Fruit fly (Drosophila melanogaster) whole organism, adult: Measurements from ENCODE around the gene CG14043.

ENCODE experiments used
- CG11617 ChIP-seq: fragments of 200-800 bp; sonication (Bioruptor generic); optimal IDR thresholded peaks from 2 replicates; lab custom pipeline; 2017; ENCODE audit warnings: mild to moderate bottlenecking, missing biosample characterization, missing genetic modification reagents, missing genetic modification characterization
- CG12768 ChIP-seq: fragments of 200-800 bp; sonication (Bioruptor generic); optimal IDR thresholded peaks from 2 replicates; lab custom pipeline; 2017; ENCODE audit warnings: missing biosample characterization, missing genetic modification characterization, mild to moderate bottlenecking, moderate library complexity, missing genetic modification reagents
- CG14711 ChIP-seq: fragments of 200-800 bp; sonication (Bioruptor generic); optimal IDR thresholded peaks from 2 replicates; lab custom pipeline; 2018; ENCODE audit warnings: missing biosample characterization, mild to moderate bottlenecking, missing genetic modification characterization, moderate library complexity
- CG1620 ChIP-seq: fragments of 200-800 bp; sonication (Bioruptor generic); optimal IDR thresholded peaks from 2 replicates; lab custom pipeline; 2016; ENCODE audit warnings: missing biosample characterization, missing genetic modification characterization
- CG33017 ChIP-seq: fragments of 200-800 bp; sonication (Bioruptor generic); optimal IDR thresholded peaks from 2 replicates; lab custom pipeline; 2018; ENCODE audit warnings: missing biosample characterization, mild to moderate bottlenecking, missing genetic modification characterization, moderate library complexity
- CG5204 ChIP-seq: fragments of 200-800 bp; sonication (Bioruptor generic); optimal IDR thresholded peaks from 2 replicates; lab custom pipeline; 2016; ENCODE audit warnings: missing biosample characterization, missing genetic modification characterization
- CG7045 ChIP-seq: fragments of 200-800 bp; sonication (Bioruptor generic); optimal IDR thresholded peaks from 2 replicates; lab custom pipeline; 2017; ENCODE audit warnings: missing biosample characterization, mild to moderate bottlenecking, missing genetic modification characterization
- CG7101 ChIP-seq: fragments of 200-800 bp; sonication (Bioruptor generic); optimal IDR thresholded peaks from 2 replicates; lab custom pipeline; 2018; ENCODE audit warnings: missing biosample characterization, mild to moderate bottlenecking, missing genetic modification characterization, moderate library complexity
- Clk ChIP-seq: fragments of 200-800 bp; sonication (Bioruptor generic); optimal IDR thresholded peaks from 2 replicates; lab custom pipeline; 2017; ENCODE audit warnings: missing biosample characterization, missing genetic modification characterization
- Crg-1 ChIP-seq: fragments of 200-800 bp; sonication (Bioruptor generic); optimal IDR thresholded peaks from 2 replicates; lab custom pipeline; 2016; ENCODE audit warnings: missing biosample characterization, missing genetic modification characterization
- Hr96 ChIP-seq: fragments of 200-800 bp; sonication (Bioruptor generic); optimal IDR thresholded peaks from 2 replicates; lab custom pipeline; 2016; ENCODE audit warnings: missing biosample characterization, missing genetic modification characterization
- Mnt ChIP-seq: fragments of 200-800 bp; sonication (Bioruptor generic); optimal IDR thresholded peaks from 2 replicates; lab custom pipeline; 2016; ENCODE audit warnings: missing biosample characterization, mild to moderate bottlenecking, missing genetic modification characterization
- bab1 ChIP-seq: fragments of 200-800 bp; sonication (Bioruptor generic); optimal IDR thresholded peaks from 3 replicates; lab custom pipeline; 2019; ENCODE audit warnings: missing biosample characterization, mild to moderate bottlenecking, missing genetic modification characterization, moderate library complexity
- cic ChIP-seq: fragments of 200-800 bp; sonication (Bioruptor generic); optimal IDR thresholded peaks from 2 replicates; lab custom pipeline; 2017; ENCODE audit warnings: missing biosample characterization, mild to moderate bottlenecking, missing genetic modification characterization, moderate library complexity
- cnc ChIP-seq, 2 experiments: fragments of >200 bp; optimal IDR thresholded peaks; 2 replicates each; lab custom pipeline; 2017
- kay ChIP-seq: fragments of 200-800 bp; sonication (Bioruptor generic); peaks from one replicate; lab custom pipeline; 2016; ENCODE audit warnings: missing biosample characterization, missing genetic modification characterization, borderline replicate concordance
- ovo ChIP-seq: fragments of 200-800 bp; sonication (Bioruptor generic); optimal IDR thresholded peaks from 2 replicates; lab custom pipeline; 2016; ENCODE audit warnings: missing biosample characterization, missing genetic modification characterization
- pad ChIP-seq: fragments of 200-800 bp; sonication (Bioruptor generic); optimal IDR thresholded peaks from 3 replicates; lab custom pipeline; 2017; ENCODE audit warnings: missing biosample characterization, missing genetic modification characterization, mild to moderate bottlenecking, moderate library complexity, missing genetic modification reagents
- tj ChIP-seq: fragments of 200-800 bp; sonication (Bioruptor generic); optimal IDR thresholded peaks from 3 replicates; lab custom pipeline; 2017; ENCODE audit warnings: missing biosample characterization, mild to moderate bottlenecking, missing genetic modification characterization, moderate library complexity
- toe ChIP-seq: fragments of 200-800 bp; sonication (Bioruptor generic); optimal IDR thresholded peaks from 2 replicates; lab custom pipeline; 2016; ENCODE audit warnings: missing biosample characterization, missing genetic modification characterization

CG14043 gene

dm6 chr2L:4979138-4979537, 7.6 kb downstream of the CG14043 start, which contains the start of gene CG8891:
TSS of gene CG8891 (minus strand) at chr2L:4979379.
- no peak for TF ChIP-seq CG7045
- peak; percentile 14 for TF ChIP-seq bab1 (GFP tag; lab: Kevin White, UChicago)
- TF ChIP-seq Mnt (GFP tag; lab: Kevin White, UChicago) = peak; percentile 51

DNA sequence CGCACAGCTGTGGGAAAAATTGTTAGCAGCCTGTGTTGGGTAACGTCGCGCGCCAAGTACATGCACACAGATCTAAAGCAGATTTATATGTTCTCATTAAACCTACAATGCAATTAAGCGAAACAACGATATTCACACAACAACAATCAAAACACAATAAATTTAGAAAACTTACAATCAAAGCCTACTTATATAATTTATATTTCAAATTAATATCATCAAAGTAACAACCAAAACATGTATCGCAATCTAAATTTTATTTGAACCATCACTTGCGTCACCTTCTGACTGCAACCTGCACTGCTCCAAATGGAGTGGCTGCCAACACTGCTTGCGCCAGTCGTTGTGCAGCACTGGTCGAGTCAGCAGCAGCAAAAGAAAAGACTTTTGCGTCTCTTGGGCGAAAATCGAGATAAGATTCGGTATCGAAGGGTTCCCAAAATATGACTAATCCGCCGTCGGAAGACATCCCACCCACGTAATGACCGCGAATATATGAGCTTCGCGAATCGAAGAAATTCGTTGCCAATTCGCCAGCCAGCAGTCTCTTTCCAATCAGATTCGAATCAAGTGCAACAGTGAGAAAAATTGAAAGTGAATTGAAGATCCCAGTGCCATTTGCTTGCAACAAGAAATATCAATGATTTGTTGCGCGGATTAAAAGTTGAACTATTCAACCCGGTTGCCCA, 9.9 kb downstream of the CG14043 start, which contains the start of the genes CG8892 and CG34126:
CG8892 (minus strand) TSS at position 315 of the 689 bp plus-strand sequence.
CG34126 (plus strand) TSS at position 337 of the 689 bp plus-strand sequence.
- TF ChIP-seq bab1 (GFP tag; lab: Kevin White, UChicago) = peak; percentile 95
- peak; percentile 99 for TF ChIP-seq CG11617 (GFP tag; lab: Kevin White, UChicago)
- TF ChIP-seq CG7045 = peak; percentile 97
- peak; percentile 99 for TF ChIP-seq CG12768
- peak; percentile 99 for TF ChIP-seq Crg-1
- no peak for TF ChIP-seq cnc (optimal IDR thresholded peaks at IDR 0.05; lab: Kevin White, UChicago)
- peak; percentile 90 for TF ChIP-seq tj (GFP tag; lab: Kevin White, UChicago)
- TF ChIP-seq kay (GFP tag; lab: Kevin White, UChicago) = no peak
- TF ChIP-seq CG33017 (tag; lab: Kevin White, UChicago) = peak; percentile 96
- peak; percentile 96 for TF ChIP-seq pad
- TF ChIP-seq Clk (GFP tag; lab: Kevin White, UChicago) = peak; percentile 99
- TF ChIP-seq CG14711 = peak; percentile 95
- peak; percentile 89 for TF ChIP-seq cic
- peak; percentile 97 for TF ChIP-seq Mnt (GFP tag; lab: Kevin White, UChicago)
- TF ChIP-seq CG1620 (GFP tag; lab: Kevin White, UChicago) = peak; percentile 99
- peak; percentile 99 for TF ChIP-seq toe
- peak; percentile 96 for TF ChIP-seq Hr96 (GFP tag; lab: Kevin White, UChicago)
- TF ChIP-seq CG7101 (tag; lab: Kevin White, UChicago) = peak; percentile 98
- TF ChIP-seq ovo = peak; percentile 99
- peak; percentile 98 for TF ChIP-seq CG5204

dm6 chr2L:4982098-4982646, 10.7 kb downstream of the CG14043 start:
- TF ChIP-seq ovo (peak; percentile 86), pad (peak; percentile 9), kay (GFP tag; lab: Kevin White, UChicago) (no peak), CG33017 (tag; lab: Kevin White, UChicago) (no peak), CG7101 (tag; lab: Kevin White, UChicago) (no peak), CG11617 (GFP tag; lab: Kevin White, UChicago) (no peak), CG12768 (no peak), Mnt (GFP tag; lab: Kevin White, UChicago) (no peak), CG1620 (GFP tag; lab: Kevin White, UChicago) (no peak), tj (GFP tag; lab: Kevin White, UChicago) (peak; percentile 41)

DNA sequence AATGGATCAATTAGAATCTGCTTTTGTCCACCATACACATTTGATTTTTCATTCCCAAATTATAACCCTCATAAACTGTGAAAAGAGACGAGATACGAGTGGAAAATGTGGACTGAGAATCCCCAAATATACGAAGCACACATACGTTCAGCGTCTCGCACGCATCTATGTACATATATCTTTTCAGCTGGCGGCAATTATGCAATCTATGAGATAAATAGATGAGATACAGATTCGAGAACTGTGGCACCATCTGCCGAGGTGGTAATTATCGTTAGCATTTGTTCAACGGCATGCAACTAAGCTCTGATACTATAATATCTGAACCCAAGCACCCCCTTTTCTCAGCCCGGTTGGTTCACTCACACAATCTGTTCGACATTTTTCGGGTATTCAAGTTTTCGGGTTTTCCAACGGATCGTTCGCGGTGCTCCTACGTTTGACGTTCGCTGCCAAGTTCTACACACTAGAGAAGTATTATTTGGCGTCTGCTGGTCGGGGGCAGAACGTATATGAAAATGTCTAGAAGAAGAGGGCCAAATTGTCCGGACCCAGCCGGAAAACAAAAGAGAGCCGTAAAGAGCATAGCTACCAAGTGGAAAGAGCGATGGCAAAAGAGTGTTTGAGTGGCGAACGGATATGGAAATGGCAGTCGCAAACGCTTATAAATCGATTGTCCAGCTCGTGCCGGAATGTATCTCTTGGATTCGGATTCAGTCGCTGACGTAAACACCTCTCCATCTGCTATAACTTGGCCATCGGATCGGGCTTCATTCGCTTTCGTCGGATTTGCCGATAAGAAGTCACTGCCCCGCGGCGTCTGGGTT, 23.7 kb downstream of the CG14043 start:
- no peak for TF ChIP-seq CG5204
- TF ChIP-seq CG11617 (GFP tag; lab: Kevin White, UChicago) = no peak
- no peak for TF ChIP-seq cic
- no peak for TF ChIP-seq CG7101 (tag; lab: Kevin White, UChicago)
- no peak for TF ChIP-seq Clk (GFP tag; lab: Kevin White, UChicago)
- no peak for TF ChIP-seq kay (GFP tag; lab: Kevin White, UChicago)
- TF ChIP-seq Hr96 (GFP tag; lab: Kevin White, UChicago) = no peak
- no peak for TF ChIP-seq CG33017 (tag; lab: Kevin White, UChicago)
- TF ChIP-seq tj (GFP tag; lab: Kevin White, UChicago) = no peak

- TF ChIP-seq CG12768 (no peak), ovo (no peak), cnc (optimal IDR thresholded peaks at IDR 0.05; lab: Kevin White, UChicago) (no peak), CG11617 (GFP tag; lab: Kevin White, UChicago) (no peak), CG33017 (tag; lab: Kevin White, UChicago) (no peak), toe (no peak), CG7045 (no peak), CG14711 (no peak), Hr96 (GFP tag; lab: Kevin White, UChicago) (no peak), cic (no peak), Crg-1 (no peak), CG1620 (GFP tag; lab: Kevin White, UChicago) (no peak), Mnt (GFP tag; lab: Kevin White, UChicago) (no peak), Clk (GFP tag; lab: Kevin White, UChicago) (no peak), tj (GFP tag; lab: Kevin White, UChicago) (no peak), CG5204 (no peak), pad (no peak), bab1 (GFP tag; lab: Kevin White, UChicago) (no peak), CG7101 (tag; lab: Kevin White, UChicago) (no peak), kay (GFP tag; lab: Kevin White, UChicago) (no peak)
Observed at dm6 chr2L:4995837-4996136, 24.3 kb downstream of the CG14043 start.
